Worm (Caenorhabditis elegans) whole organism, L3 larva: ENCODE results near the gene C25H3.15.
A peak's percentile ranks its signal among the peaks of the same experiment; 100 is the strongest.

Source experiments
- ceh-16 ChIP-seq: sonication (generic microtip); optimal IDR thresholded peaks from 2 replicates; lab custom pipeline; 2017; ENCODE audit warnings: missing biosample characterization, missing genetic modification characterization
- ceh-28 ChIP-seq: fragments of 150-350 bp; optimal IDR thresholded peaks from 2 replicates; lab custom pipeline; 2014; ENCODE audit warnings: missing biosample characterization, missing genetic modification reagents, missing genetic modification characterization
- fkh-10 ChIP-seq: sonication (generic microtip); optimal IDR thresholded peaks from 2 replicates; lab custom pipeline; 2017; ENCODE audit warnings: missing biosample characterization, missing genetic modification reagents, missing genetic modification characterization
- hmg-11 ChIP-seq: sonication (generic microtip); optimal IDR thresholded peaks from 2 replicates; lab custom pipeline; 2016; ENCODE audit warnings: missing genetic modification characterization, missing compliant biosample characterization
- lin-15B ChIP-seq: fragments of 150-350 bp; optimal IDR thresholded peaks from 2 replicates; lab custom pipeline; 2014; ENCODE audit warnings: missing biosample characterization, missing genetic modification characterization
- nhr-237 ChIP-seq: fragments of 150-350 bp; optimal IDR thresholded peaks from 2 replicates; lab custom pipeline; 2014; ENCODE audit warnings: missing biosample characterization, missing genetic modification characterization
- tbx-2 ChIP-seq: sonication (generic microtip); optimal IDR thresholded peaks from 2 replicates; lab custom pipeline; 2016; ENCODE audit warnings: mild to moderate bottlenecking, missing genetic modification characterization, missing compliant biosample characterization
- unc-39 ChIP-seq: sonication (generic microtip); optimal IDR thresholded peaks from 4 replicates; lab custom pipeline; 2017; ENCODE audit warnings: missing biosample characterization, missing genetic modification characterization

- TF ChIP-seq unc-39 (tag; lab: Kevin White, UChicago) (no peak), lin-15B (no peak), tbx-2 (tag; lab: Kevin White, UChicago) (no peak), nhr-237 (tag; lab: Kevin White, UChicago) (no peak), ceh-28 (tag; lab: Kevin White, UChicago) (no peak), ceh-16 (tag; lab: Kevin White, UChicago) (no peak), hmg-11 (no peak), fkh-10 (GFP tag; lab: Kevin White, UChicago) (peak; percentile 95)
These were observed 43.0 kb downstream of the C25H3.15 start for ce11 chrII:5708154-5708553.
